Worm (Caenorhabditis elegans) whole organism, early embryonic: ENCODE results near the gene F46B3.23.

Source experiments
- B0310.2 ChIP-seq: sonication (generic microtip); optimal IDR thresholded peaks from 2 replicates; lab custom pipeline; 2016; ENCODE audit warnings: mild to moderate bottlenecking, missing genetic modification characterization, missing compliant biosample characterization
- F13C5.2 ChIP-seq: sonication (generic microtip); optimal IDR thresholded peaks from 2 replicates; lab custom pipeline; 2017; ENCODE audit warnings: mild to moderate bottlenecking, missing genetic modification characterization, inconsistent platforms, missing compliant biosample characterization
- aly-1 ChIP-seq: sonication (generic microtip); optimal IDR thresholded peaks from 2 replicates; lab custom pipeline; 2016; ENCODE audit warnings: missing genetic modification characterization, missing compliant biosample characterization
- ama-1 ChIP-seq: fragments of 150-350 bp; optimal IDR thresholded peaks from 2 replicates; lab custom pipeline; 2014
- ceh-36 ChIP-seq: sonication (generic microtip); optimal IDR thresholded peaks from 2 replicates; lab custom pipeline; 2016; ENCODE audit warnings: missing genetic modification characterization, inconsistent platforms, missing compliant biosample characterization
- ets-7 ChIP-seq: sonication (generic microtip); optimal IDR thresholded peaks from 2 replicates; lab custom pipeline; 2016; ENCODE audit warnings: missing genotype, missing genetic modification characterization, missing compliant biosample characterization
- flt-1 ChIP-seq: fragments of 200-800 bp; sonication (Bioruptor generic); IDR thresholded peaks from 2 replicates; pipeline ENCODE4 v1.3.6; 2022; ENCODE audit warnings: missing genetic modification characterization, missing compliant biosample characterization
- hmbx-1 ChIP-seq: sonication (generic microtip); optimal IDR thresholded peaks from 2 replicates; lab custom pipeline; 2016; ENCODE audit warnings: mild to moderate bottlenecking, missing genetic modification characterization, missing compliant biosample characterization
- hmg-4 ChIP-seq: fragments of 200-800 bp; sonication (Bioruptor generic); optimal IDR thresholded peaks from 2 replicates; lab custom pipeline; 2018; ENCODE audit warnings: mild to moderate bottlenecking, missing genetic modification characterization, missing compliant biosample characterization
- hnd-1 ChIP-seq: sonication (generic microtip); optimal IDR thresholded peaks from 2 replicates; lab custom pipeline; 2016; ENCODE audit warnings: missing genetic modification characterization, missing compliant biosample characterization
- sea-1 ChIP-seq: fragments of 200-800 bp; sonication (Bioruptor generic); conservative IDR thresholded peaks from 2 replicates; pipeline ENCODE4 v1.3.6; 2022; ENCODE audit warnings: missing genetic modification characterization, missing compliant biosample characterization
- tbx-11 ChIP-seq: fragments of 200-800 bp; sonication (Bioruptor generic); IDR thresholded peaks from 2 replicates; pipeline ENCODE4 v1.3.6; 2022; ENCODE audit warnings: missing genetic modification characterization, missing compliant biosample characterization
- tbx-37 ChIP-seq: fragments of 200-800 bp; sonication (Bioruptor generic); conservative IDR thresholded peaks from 2 replicates; pipeline ENCODE4 v1.3.6; 2022; ENCODE audit warnings: missing genetic modification reagents, missing genetic modification characterization, missing compliant biosample characterization
- tra-4 ChIP-seq: sonication (generic microtip); optimal IDR thresholded peaks from 2 replicates; lab custom pipeline; 2017; ENCODE audit warnings: missing genetic modification characterization, missing compliant biosample characterization

DNA sequence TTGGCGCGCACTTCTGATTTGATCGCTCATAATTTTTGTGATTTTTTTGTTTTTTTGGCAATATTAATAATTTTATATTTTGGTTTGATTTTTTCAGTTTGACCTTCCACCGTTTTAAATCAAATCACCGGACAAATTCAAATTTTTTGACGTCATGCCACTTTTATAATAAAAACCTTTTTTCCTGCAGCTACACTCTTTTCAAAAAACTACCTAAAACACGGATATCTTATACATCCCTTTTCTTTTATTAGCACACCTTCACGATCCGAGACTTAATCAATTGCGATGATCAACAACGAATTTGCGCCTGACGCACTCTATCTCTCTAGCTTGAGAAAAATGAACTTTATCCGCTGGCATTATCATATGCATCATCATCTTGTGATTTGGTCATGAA is 3.0 kb upstream of the F46B3.23 start, which contains the start of gene grd-2:
- no peak for TF ChIP-seq aly-1 (tag; lab: Kevin White, UChicago)
- TF ChIP-seq ama-1 (lab: Kevin White, UChicago): no peak
- TF ChIP-seq tra-4: no peak
- TF ChIP-seq sea-1 (GFP tag; lab: Robert Waterston, UW): no peak
- TF ChIP-seq hmbx-1 (tag; lab: Kevin White, UChicago): no peak
- no peak for TF ChIP-seq tbx-11 (GFP tag; lab: Robert Waterston, UW)
- no peak for TF ChIP-seq hmg-4
- TF ChIP-seq ceh-36 (tag; lab: Kevin White, UChicago): no peak
- TF ChIP-seq flt-1: no peak
- no peak for TF ChIP-seq hnd-1
- no peak for TF ChIP-seq B0310.2 (tag; lab: Kevin White, UChicago)
- TF ChIP-seq F13C5.2 (tag; lab: Kevin White, UChicago): no peak
- TF ChIP-seq tbx-37 (GFP tag; lab: Robert Waterston, UW): no peak
- no peak for TF ChIP-seq ets-7 (tag; lab: Kevin White, UChicago)
